Fruit fly (Drosophila melanogaster) whole organism, larva: Measurements from ENCODE around the gene CG34347.

Experiments
- noc ChIP-seq: fragments of 200-800 bp; sonication (Bioruptor generic); optimal IDR thresholded peaks from 3 replicates; lab custom pipeline; 2019; ENCODE audit warnings: missing biosample characterization, mild to moderate bottlenecking, missing genetic modification characterization, moderate library complexity

The CG34347 gene

dm6 chr3R:31380489-31380888 lies 69.5 kb downstream of the CG34347 start:
- TF ChIP-seq noc (tag; lab: Kevin White, UChicago), result no peak

DNA sequence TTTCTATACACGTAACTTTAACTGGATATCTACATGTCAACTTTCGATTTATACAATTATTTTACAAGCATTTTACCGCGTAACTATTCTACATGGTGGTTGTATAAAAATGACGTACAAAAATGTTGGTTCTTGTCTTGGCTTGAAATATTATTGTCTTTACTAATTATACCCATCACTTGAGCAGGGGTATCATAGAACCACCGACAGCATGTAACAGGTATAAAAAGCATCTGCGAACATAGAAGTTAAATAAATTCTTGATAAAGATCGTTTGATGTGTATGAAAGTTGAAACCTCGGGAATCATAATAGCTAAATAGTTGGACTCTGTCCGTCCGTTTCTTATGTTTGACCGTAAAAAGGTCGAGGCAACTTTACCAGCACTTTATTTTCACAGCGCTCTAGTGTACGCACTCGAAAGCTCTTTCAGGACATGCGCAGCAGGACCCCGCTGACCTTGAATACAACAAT lies 70.3 kb downstream of the CG34347 start:
- no peak for TF ChIP-seq noc (tag; lab: Kevin White, UChicago)

DNA sequence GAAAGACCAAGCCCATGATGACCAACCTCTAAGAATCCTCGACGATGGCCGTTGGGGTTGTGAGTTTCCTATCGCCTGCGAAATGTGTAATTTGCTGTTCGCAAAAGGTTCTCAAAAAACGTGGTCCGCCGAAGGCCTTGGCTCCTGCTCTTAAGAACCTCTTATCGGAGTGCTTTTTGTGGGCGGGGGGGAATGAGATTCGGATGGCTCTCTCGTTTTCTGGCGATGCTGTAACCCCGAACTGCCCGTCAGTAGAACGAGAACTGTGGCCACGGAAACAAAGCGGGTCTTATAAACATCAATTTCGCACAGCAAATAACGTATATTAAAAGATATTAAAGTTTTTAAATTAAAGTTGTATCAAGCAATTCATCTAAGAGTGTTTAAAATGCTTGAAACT lies 70.9 kb downstream of the CG34347 start, which contains the start of gene CG1607:
Gene CG1607 (plus strand): TSS at position 249 of the 400 bp plus-strand sequence.
- no peak for TF ChIP-seq noc (tag; lab: Kevin White, UChicago)

dm6 chr3R:31384108-31384507 lies 73.2 kb downstream of the CG34347 start:
- TF ChIP-seq noc (tag; lab: Kevin White, UChicago), result peak; percentile 93

dm6 chr3R:31385820-31386330 lies 74.9 kb downstream of the CG34347 start:
- TF ChIP-seq noc (tag; lab: Kevin White, UChicago), result no peak

dm6 chr3R:31393427-31393826 lies 82.5 kb downstream of the CG34347 start, which contains the start of gene CG31204:
Gene CG31204, minus strand, starts transcription at chr3R:31393527.
- no peak for TF ChIP-seq noc (tag; lab: Kevin White, UChicago)

- TF ChIP-seq noc (tag; lab: Kevin White, UChicago), result no peak
Observed at dm6 chr3R:31395222-31395831, 84.4 kb downstream of the CG34347 start, which contains the start of the genes Ugt35D1 and Gcn2. Gene Ugt35D1, minus strand, starts transcription at chr3R:31395304. Gene Gcn2, plus strand, starts transcription at chr3R:31395660.

DNA sequence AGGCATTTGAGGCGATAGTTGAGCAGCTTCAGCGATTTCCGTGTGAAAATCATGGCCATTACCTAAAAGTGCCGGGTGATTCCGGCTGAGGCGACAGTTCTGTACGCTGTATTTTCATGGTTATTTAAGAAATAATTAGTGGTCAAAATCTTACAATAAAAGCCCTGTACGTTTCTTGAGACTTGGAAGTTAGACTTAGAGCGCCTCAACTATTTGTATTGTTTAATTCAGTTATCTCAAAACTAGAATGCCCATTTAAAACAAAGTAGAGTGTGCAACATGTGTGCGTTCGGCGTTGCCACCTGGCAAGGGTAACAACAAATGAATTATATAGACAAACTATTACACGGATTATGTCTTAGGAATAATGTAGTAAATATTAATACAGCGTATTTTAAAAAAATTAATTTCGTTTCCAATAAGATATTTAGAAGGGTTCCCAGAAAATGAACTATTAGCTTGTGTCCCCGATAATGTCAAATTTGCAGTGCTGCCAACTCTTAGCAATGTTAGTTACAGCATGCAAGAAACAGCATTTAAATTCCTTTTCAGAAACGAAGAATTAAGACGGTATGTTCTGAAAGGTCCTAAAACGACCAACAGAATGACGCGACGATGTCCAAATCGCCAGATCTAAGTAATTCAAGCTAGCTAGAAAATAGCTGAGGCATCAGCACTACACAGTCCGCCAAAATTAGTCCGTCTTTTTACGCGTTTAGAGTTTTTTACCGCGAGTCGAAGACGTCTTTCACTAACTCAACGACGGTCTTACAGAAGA lies 93.7 kb downstream of the CG34347 start, which contains the start of gene Gprk2:
Gene Gprk2 (plus strand): TSS at position 747 of the 778 bp plus-strand sequence.
- peak; percentile 98 for TF ChIP-seq noc (tag; lab: Kevin White, UChicago)

- TF ChIP-seq noc (tag; lab: Kevin White, UChicago), result no peak
Observed at dm6 chr3R:31405277-31406207, 94.6 kb downstream of the CG34347 start, which contains the start of gene PNPase. Gene PNPase, minus strand, starts transcription at chr3R:31405452.

- TF ChIP-seq noc (tag; lab: Kevin White, UChicago), result no peak
Observed at dm6 chr3R:31407026-31407654, 96.2 kb downstream of the CG34347 start.

DNA sequence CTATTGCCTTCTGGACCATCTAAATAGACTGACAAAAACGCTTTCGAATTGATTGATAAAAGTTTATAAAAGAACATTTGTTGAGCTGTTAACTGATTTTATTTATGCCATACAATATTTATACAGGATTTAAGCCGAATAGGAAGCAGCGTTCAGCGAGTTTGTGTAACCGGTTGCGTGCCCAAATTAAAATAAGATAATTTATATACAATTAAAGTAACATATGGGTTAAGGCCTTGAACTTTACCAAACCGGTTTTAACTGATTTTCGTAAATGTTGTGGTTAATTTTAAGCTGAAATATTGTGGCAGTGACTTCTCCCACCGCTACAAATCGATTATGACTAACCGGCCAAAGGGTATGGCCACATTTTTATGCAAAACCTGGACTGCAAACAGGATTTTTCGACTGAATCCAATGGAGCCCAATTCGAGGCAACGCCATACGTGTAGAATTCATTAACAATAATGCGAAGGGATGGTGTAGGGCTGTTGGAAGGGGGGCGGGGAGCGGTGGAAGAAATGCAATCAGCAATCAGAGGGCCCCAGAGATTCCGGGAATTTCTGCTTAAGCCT lies 98.8 kb downstream of the CG34347 start:
- no peak for TF ChIP-seq noc (tag; lab: Kevin White, UChicago)

dm6 chr3R:31419531-31419930 lies 108.6 kb downstream of the CG34347 start:
- TF ChIP-seq noc (tag; lab: Kevin White, UChicago), result no peak

DNA sequence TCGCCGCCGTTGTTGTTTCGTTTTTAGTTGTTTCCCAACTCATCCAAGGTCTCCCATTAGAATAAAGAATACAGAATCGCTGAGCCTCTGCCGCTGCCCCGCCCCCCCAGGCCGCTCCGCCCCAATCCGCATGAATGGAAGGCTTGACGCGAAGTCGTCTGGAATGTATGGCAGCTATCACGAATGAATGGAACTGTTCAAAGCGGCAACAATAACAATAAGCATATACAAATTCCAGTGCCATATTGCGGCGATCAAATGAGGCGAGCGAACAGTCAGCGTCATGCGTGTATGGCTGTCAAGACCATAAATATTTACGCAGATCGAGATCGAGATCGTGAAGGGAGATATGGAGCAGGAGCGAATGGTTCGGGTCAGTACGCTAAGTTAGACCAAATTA lies 109.7 kb downstream of the CG34347 start:
- TF ChIP-seq noc (tag; lab: Kevin White, UChicago), result no peak
